Worm (Caenorhabditis elegans) whole organism, dauer: Measurements from ENCODE around the gene srh-195.
"Not testable (repeated sequence)": the region's sequence is repeated elsewhere in the genome, so short reads cannot be mapped to it uniquely, and the experiment has no call there.

Experiments
- unc-62 ChIP-seq: sonication (generic microtip); optimal IDR thresholded peaks from 2 replicates; lab custom pipeline; 2017; ENCODE audit warnings: missing biosample characterization, missing genetic modification reagents, missing genetic modification characterization

The srh-195 gene

DNA sequence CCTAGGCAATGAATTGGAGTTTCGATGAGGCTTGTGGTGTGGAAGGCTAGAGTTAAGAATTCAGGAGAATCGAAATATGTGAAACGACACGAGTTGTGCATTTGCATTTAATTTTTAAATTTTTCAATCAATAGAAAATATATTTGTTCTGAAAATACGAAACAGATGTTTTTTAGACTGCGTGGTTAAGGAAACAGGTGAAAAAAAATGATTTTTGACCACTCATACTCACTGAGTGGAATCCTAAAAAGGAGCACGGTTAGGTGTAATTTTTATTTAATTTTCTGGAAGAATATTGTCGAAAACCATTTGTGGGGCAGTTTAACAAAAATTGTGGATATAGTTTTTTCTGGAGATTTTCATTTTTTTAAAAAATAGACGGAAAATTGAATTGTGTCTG is at the start of gene srh-195:
Gene srh-195 (minus strand): TSS at position 101 of the 400 bp plus-strand sequence.
- TF ChIP-seq unc-62 (GFP tag; lab: Kevin White, UChicago) = no peak

DNA sequence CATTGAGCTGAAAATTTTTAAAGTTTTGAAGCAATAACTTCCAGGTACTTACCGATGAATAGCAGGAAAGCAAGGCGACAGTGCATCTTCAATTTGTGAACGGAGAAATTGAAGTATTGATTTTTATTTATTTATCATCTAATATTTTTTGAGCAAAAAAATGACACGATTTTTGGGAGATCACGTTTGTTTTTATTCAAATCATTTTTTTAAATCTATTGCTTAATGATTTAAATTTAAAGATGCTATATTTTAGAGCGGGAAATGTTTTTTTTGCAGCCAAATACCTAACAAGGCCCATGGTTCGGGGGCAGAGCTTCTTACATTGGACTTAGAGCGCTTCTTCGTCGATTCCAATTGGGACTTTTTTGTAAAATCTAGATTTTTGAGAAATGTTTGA is 49.7 kb upstream of the srh-195 start, which contains the start of gene C33C12.4:
Gene C33C12.4 (minus strand): TSS at position 101 of the 400 bp plus-strand sequence.
- TF ChIP-seq unc-62 (GFP tag; lab: Kevin White, UChicago) = no peak

DNA sequence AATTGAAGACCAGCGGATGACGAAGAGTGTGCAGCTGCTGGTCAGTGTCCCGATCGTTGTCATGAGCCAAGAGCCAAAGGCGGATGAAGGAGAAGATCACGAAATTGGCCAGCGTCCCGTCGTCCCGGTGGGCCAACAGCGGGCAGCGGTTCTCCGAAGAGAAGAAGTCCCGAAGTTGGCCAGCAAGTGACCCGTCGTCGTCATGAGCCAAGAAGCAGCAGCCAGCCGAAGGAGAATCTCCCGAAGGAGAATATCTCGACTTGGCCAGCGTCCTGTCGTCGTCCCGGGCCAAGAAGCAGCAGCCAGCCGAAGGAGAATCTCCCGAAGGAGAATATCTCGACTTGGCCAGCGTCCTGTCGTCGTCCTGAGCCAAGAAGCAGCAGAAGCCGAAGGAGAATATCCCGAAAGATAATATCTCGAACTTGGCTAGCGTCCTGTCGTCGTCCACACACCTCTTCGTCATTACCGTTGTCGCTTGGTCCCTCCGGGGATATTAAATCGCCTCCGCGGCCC is 46.7 kb upstream of the srh-195 start, which contains the start of gene C33C12.11:
Gene C33C12.11 (minus strand): TSS at position 463 of the 513 bp plus-strand sequence.
- not testable (repeated sequence) for TF ChIP-seq unc-62 (GFP tag; lab: Kevin White, UChicago)

DNA sequence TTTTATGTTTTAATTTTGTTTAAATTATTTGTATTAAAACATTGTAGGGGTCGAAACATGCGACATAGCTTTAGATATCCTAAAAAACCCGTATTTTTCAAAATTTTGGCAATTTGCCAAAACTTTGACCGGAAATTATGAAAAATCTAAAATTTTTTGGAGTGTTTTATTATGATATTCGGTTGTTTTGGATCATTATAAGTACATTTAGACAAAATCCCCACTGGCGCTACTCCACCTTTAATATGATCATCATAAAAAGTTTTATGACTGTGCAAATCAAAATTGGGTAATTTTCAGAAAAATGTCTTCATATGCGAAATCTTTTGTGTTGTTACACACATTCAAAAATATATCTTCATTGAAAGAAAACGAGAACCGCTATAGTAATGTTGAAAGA is 37.0 kb upstream of the srh-195 start, which contains the start of gene math-18:
Gene math-18 (plus strand): TSS at position 301 of the 400 bp plus-strand sequence.
- not testable (repeated sequence) for TF ChIP-seq unc-62 (GFP tag; lab: Kevin White, UChicago)

DNA sequence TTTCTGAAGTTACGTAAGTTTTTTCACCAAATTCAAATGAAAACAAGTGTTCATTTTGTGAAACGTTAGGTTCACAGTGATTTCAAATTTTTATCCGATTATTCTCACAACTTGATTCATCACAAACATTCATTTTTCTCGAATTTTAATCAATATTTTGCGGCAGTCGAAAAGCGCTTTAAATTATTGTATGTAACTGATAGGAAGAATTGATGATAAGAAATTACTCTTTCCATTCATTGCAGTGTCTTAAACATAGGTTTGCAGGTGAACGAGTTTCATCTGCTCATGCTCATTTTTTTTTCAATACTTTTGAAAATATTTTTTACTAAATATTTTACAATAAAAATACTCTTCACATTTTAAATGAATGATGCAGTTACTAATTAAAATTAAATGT is 35.8 kb upstream of the srh-195 start:
- no peak for TF ChIP-seq unc-62 (GFP tag; lab: Kevin White, UChicago)

DNA sequence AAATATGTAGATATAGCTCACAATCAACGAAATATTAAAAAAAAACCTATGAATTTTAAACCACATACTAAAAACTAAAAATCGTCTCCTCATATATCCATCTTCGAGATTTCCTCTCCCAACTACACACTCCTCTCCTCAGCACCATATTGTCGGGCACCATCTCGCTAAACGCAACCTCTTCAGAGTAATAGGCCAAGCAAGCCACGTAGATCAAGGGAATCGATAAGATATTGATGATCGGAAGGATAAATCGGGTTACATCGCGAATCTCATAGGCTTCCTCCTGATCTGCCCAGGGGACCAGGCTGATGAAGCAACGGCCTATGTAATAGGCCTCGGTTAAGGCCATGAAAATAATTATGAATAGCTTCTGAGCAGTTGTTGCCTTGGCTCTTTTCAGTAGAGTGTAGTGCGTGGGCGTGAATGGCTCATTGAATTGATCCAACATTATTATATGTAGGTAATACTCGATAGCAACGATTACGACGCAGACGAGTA is 33.8 kb upstream of the srh-195 start, which contains the start of the genes C40A11.7 and C40A11.8:
Gene C40A11.7 (minus strand): TSS at position 101 of the 501 bp plus-strand sequence.
Gene C40A11.8 (minus strand): TSS at position 451 of the 501 bp plus-strand sequence.
- TF ChIP-seq unc-62 (GFP tag; lab: Kevin White, UChicago) = no peak

DNA sequence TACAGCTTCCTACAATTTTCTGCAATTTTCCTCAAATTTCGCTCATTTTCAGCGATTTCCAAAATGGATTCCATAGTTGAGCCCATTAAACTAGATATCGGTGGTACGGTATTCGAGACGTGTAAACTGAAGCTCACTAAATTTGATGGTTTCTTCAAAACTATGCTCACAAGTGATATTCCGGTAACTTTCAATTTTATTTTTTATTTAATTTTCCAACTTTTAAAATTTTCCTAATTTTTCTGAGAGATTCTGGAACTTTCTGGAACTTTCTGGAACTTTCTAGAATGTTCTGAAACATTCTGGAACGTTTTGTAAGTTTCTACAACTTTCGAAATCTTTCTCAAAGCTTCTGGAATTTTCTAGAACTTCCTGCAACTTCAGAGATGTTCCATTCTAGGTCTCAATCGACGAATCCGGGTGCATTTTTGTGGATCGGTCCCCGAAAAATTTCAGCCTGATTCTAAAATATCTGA is 30.2 kb upstream of the srh-195 start, which contains the start of gene C40A11.2:
Gene C40A11.2 (plus strand): TSS at position 51 of the 476 bp plus-strand sequence.
- TF ChIP-seq unc-62 (GFP tag; lab: Kevin White, UChicago) = no peak

DNA sequence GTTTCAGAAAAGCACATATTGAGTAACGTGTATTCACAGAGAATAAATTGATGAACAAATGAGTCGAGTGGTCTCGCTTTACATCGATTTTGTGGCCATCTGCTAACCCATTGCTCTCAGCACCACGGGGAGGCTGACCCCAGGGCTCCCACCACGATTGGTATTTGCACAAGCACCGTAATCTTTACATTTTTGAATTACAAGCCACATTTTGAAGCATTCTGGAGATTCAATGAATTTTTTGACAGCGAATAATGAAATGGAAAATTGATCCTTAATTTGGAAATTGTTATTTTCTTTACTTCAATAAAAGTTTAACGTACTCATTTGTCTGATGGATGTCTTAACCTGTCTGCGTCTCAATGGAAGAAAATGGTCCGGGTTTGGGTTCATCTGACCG is 28.9 kb upstream of the srh-195 start, which contains the start of gene C40A11.6:
Gene C40A11.6 (minus strand): TSS at position 101 of the 400 bp plus-strand sequence.
- TF ChIP-seq unc-62 (GFP tag; lab: Kevin White, UChicago) = no peak

DNA sequence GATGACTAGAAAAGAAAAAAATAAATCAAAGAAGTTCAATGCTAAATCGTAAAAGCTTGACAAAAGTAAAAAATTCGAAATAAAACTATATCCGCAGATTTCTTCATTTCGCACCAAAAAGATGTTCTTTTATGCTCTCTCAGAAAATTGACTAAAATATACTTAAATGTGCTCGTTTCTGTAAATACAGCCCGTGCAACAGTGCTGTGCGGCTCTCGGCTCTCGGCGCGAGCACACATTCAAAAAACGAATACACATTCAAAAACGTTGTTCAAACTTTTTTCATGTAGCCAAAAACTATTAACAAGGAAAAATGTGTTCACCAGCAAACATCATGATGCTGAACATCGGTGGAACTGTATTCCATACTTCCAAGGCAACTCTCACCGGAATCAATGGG is 24.1 kb upstream of the srh-195 start, which contains the start of gene C40A11.3:
Gene C40A11.3 (plus strand): TSS at position 301 of the 400 bp plus-strand sequence.
- no peak for TF ChIP-seq unc-62 (GFP tag; lab: Kevin White, UChicago)

DNA sequence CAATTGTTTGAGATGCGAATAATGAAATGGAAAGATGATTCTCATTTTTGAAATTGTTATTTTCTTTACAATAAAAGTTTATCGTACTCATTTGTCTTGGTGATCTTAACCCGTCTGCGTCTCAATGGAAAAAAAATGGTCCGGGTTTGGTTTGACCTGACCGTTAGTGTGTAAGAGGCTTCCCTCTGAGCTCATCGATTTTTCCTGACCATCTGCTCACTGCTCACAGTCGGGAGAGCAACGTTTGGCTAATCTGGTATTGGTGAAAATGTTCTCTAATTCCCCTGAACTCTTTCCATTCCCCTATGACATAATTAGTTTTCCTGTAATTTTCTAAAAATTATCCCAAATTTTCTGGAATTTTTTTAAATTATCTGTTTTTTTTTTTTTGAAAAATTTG is 22.2 kb upstream of the srh-195 start:
- TF ChIP-seq unc-62 (GFP tag; lab: Kevin White, UChicago) = no peak

DNA sequence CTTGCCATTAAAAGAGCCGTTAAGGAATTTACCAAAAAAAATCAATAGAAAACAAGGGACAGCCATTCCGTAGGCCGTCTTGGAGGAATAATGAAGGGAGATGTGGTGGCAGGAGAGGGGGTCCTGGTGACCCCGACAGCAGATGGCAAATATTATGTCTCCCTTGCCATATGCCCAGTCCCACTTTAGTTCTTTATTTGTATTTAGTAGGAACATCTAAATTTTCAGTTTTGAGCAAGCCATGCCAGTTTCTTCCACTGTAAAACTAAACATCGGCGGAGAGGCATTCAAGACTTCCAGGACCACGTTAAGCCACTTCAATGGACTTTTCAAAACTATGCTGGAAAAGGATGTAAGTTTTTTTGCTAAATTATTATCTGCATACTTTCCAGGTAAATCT is 20.5 kb upstream of the srh-195 start, which contains the start of gene C40A11.4:
Gene C40A11.4 (plus strand): TSS at position 188 of the 400 bp plus-strand sequence.
- no peak for TF ChIP-seq unc-62 (GFP tag; lab: Kevin White, UChicago)

DNA sequence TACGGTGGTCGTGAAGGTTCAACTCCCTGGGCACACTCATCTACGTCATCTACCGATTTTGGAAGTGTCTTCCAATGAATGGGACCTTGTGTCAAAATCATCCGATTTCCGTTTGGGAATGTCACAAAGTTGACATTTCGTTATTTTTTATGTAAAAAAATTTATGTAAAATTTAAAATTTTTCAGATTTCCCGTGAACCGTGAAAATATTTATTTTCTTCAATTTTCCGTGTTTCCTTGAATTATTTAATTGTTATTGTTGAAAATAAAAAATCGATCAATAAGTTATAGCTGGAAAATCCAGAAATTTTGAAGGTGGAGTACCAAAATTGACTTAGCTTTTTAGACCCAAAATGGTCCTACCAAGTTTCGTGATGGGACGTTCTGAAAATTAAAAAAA is 18.9 kb upstream of the srh-195 start, which contains the start of gene hpo-7:
Gene hpo-7 (minus strand): TSS at position 101 of the 400 bp plus-strand sequence.
- TF ChIP-seq unc-62 (GFP tag; lab: Kevin White, UChicago) = no peak

DNA sequence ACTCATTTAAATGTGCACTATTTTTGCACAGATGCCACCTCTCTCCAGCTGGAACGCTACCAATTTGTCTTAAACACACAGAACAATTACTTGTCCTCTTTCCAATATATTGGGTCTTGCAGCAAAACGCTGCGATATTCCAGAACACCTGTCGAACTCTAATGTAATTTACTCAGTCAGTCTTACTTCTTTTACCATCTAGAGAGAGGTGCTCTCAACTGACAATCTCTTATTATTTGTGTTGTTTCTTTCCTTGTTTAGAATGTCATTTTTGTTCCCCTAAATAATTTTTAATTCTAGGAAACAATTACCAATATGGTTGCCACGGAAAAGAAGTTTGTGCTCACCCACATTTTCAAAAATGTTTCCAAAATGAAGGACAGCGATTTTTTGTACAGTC is 14.1 kb upstream of the srh-195 start, which contains the start of gene sdz-28:
Gene sdz-28 (plus strand): TSS at position 301 of the 400 bp plus-strand sequence.
- TF ChIP-seq unc-62 (GFP tag; lab: Kevin White, UChicago) = no peak

DNA sequence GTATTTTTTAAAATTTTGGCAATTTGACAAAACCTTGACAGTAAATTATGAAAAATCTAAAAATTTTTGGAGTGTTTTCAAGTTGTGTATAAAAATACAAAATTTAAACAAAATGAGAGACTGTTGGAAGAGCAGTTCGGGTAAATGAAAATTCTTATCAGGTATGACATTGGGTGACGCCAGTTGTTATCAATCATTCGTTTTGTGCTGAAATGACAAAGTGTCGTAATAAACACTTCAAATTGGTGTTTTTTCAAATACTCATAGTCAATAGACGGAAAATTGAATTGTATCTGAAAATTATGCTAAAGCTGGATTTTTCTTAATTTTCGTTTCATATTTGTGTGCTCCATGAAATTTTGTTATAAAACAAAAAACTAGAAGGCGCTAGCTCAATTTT is 6.1 kb upstream of the srh-195 start:
- TF ChIP-seq unc-62 (GFP tag; lab: Kevin White, UChicago) = no peak

DNA sequence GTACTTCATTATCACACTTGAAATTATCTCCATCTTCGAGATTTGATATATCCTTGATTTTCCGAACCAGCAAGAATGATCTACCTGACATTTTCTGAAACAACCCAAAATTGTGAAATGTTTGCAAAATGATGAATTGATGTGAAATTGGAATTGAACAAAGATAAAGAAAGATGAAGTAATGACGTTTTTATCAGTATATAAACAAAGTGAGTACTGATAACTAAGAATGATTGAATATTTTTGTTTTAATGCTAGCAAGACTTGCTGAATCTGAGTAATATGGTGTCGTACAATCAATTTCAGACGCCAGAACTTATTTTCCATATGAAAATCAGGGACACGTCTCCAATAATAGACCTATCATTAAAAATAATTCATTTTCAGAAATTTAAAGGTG is 5.4 kb upstream of the srh-195 start, which contains the start of gene math-37:
Gene math-37 (minus strand): TSS at position 101 of the 400 bp plus-strand sequence.
- TF ChIP-seq unc-62 (GFP tag; lab: Kevin White, UChicago) = no peak

DNA sequence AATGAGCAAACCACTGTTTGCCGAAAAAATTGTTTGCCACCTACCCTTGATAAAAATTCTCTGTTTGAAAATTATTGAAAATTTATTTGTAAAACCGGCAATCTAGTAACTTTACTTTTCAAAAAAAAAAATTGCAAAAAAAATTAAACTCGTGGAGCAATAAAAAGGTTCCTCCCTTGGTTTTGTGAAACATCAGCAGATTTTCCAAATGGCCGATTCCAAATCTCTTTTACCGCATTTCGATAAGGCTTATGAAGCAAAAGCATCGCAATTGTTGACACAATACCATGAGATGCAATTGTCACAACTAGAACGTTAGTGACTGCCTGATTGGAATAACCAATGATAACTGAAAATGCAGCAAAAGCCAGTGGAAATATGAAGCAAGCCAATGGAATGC is 2.2 kb downstream of the srh-195 start:
- no peak for TF ChIP-seq unc-62 (GFP tag; lab: Kevin White, UChicago)
